Worm (Caenorhabditis elegans): ENCODE measurements around the gene brap-2.

DNA sequence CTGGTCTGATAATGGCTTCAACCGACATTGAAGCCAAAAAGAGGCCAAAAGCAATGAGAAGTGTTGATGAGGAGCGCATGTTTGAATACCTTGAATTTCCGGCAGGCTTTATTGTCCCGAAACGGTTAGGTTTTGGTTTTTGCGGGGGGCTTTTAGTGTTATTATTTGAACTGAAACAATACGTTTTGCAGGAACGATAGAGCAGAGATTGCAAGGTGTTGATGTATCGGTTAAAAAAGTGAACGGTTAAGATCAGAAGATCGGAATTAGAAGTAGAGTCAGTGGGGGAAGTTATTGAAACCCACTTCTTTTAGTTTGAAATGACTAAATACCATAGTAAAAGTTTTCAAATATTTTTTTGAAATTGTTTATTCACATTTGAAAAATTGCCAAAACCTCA, 14.6 kb upstream of the brap-2 start, which contains the start of gene clec-141:
- TF ChIP-seq nhr-237 (tag; optimal IDR thresholded peaks at IDR 0.05) (no peak), pha-4 (tag; optimal IDR thresholded peaks at IDR 0.05) (no peak), ztf-11 (tag; optimal IDR thresholded peaks at IDR 0.05) (no peak), nhr-12 (tag; optimal IDR thresholded peaks at IDR 0.05) (no peak), R02D3.7 (tag; optimal IDR thresholded peaks at IDR 0.05) (no peak), zag-1 (tag; optimal IDR thresholded peaks at IDR 0.05) (no peak), hmg-11 (tag; optimal IDR thresholded peaks at IDR 0.05) (no peak), ztf-4 (tag; optimal IDR thresholded peaks at IDR 0.05) (no peak), elt-3 (tag; optimal IDR thresholded peaks at IDR 0.05) (no peak), unc-62 (GFP tag; optimal IDR thresholded peaks at IDR 0.05) (no peak)

Data from whole organism, L3 larva.